Fruit fly (Drosophila melanogaster) Kc167 (cell line): ENCODE results near the gene up.

Source experiments
- Myc ChIP-seq: fragments of >200 bp; optimal IDR thresholded peaks from 2 replicates; lab custom pipeline; 2017; ENCODE audit warnings: missing external identifiers
- Sin3A ChIP-seq: fragments of >200 bp; optimal IDR thresholded peaks from 2 replicates; lab custom pipeline; 2018; ENCODE audit warnings: missing external identifiers
- h ChIP-seq: fragments of >200 bp; optimal IDR thresholded peaks from 3 replicates; lab custom pipeline; 2018; ENCODE audit warnings: missing external identifiers
- insv ChIP-seq: fragments of >200 bp; optimal IDR thresholded peaks from 3 replicates; lab custom pipeline; 2018; ENCODE audit warnings: missing external identifiers
- psq ChIP-seq: fragments of >200 bp; optimal IDR thresholded peaks from 2 replicates; lab custom pipeline; 2017; ENCODE audit warnings: missing external identifiers
- ttk ChIP-seq: sonication (Bioruptor generic); optimal IDR thresholded peaks from 2 replicates; lab custom pipeline; 2017; ENCODE audit warnings: missing external identifiers

up gene

dm6 chrX:13602071-13602858 is at the start of gene up:
up (minus strand) TSS chrX:13602578.
- TF ChIP-seq Myc (no peak), psq (no peak), ttk (no peak), h (lab: Kevin White, UChicago) (no peak), Sin3A (no peak), insv (lab: Kevin White, UChicago) (no peak)

dm6 chrX:13651170-13651569 is 48.8 kb upstream of the up start:
- TF ChIP-seq h (lab: Kevin White, UChicago) (no peak), psq (no peak), ttk (no peak), insv (lab: Kevin White, UChicago) (no peak), Myc (no peak), Sin3A (no peak)

- no peak for TF ChIP-seq insv (lab: Kevin White, UChicago)
- TF ChIP-seq h (lab: Kevin White, UChicago), result no peak
- TF ChIP-seq psq, result no peak
- no peak for TF ChIP-seq ttk
- no peak for TF ChIP-seq Myc
- TF ChIP-seq Sin3A, result no peak
Measured at dm6 chrX:13649801-13650200, 47.4 kb upstream of the up start.

- no peak for TF ChIP-seq Sin3A
- TF ChIP-seq psq, result no peak
- no peak for TF ChIP-seq ttk
- no peak for TF ChIP-seq h (lab: Kevin White, UChicago)
Measured at dm6 chrX:13648819-13649218, 46.4 kb upstream of the up start.

- TF ChIP-seq insv (lab: Kevin White, UChicago) (no peak), psq (no peak), ttk (no peak), Myc (no peak), Sin3A (no peak)
Measured at dm6 chrX:13646175-13646574, 43.8 kb upstream of the up start.

- TF ChIP-seq Sin3A, result no peak
- TF ChIP-seq psq, result no peak
- TF ChIP-seq Myc, result no peak
- TF ChIP-seq h (lab: Kevin White, UChicago), result no peak
- TF ChIP-seq ttk, result no peak
- no peak for TF ChIP-seq insv (lab: Kevin White, UChicago)
Measured at dm6 chrX:13644696-13645393, 42.5 kb upstream of the up start.

dm6 chrX:13643961-13644360 is 41.6 kb upstream of the up start:
- TF ChIP-seq psq, result no peak
- no peak for TF ChIP-seq ttk
- TF ChIP-seq Sin3A, result no peak
- no peak for TF ChIP-seq insv (lab: Kevin White, UChicago)
- TF ChIP-seq Myc, result no peak
- no peak for TF ChIP-seq h (lab: Kevin White, UChicago)

- TF ChIP-seq Sin3A (no peak), psq (no peak), ttk (no peak), insv (lab: Kevin White, UChicago) (no peak), h (lab: Kevin White, UChicago) (no peak), Myc (no peak)
Measured at dm6 chrX:13641891-13642617, 39.7 kb upstream of the up start.

- no peak for TF ChIP-seq ttk
- no peak for TF ChIP-seq Myc
- no peak for TF ChIP-seq Sin3A
- TF ChIP-seq insv (lab: Kevin White, UChicago), result no peak
- no peak for TF ChIP-seq psq
- TF ChIP-seq h (lab: Kevin White, UChicago), result no peak
Measured at dm6 chrX:13641115-13641890, 38.9 kb upstream of the up start.

dm6 chrX:13640692-13641011 is 38.3 kb upstream of the up start:
- TF ChIP-seq h (lab: Kevin White, UChicago) (no peak), insv (lab: Kevin White, UChicago) (no peak), psq (no peak), Myc (no peak), Sin3A (no peak), ttk (no peak)

dm6 chrX:13639998-13640691 is 37.8 kb upstream of the up start:
- TF ChIP-seq h (lab: Kevin White, UChicago), result no peak
- no peak for TF ChIP-seq Myc
- TF ChIP-seq psq, result no peak

- TF ChIP-seq h (lab: Kevin White, UChicago), result no peak
- no peak for TF ChIP-seq ttk
- TF ChIP-seq Sin3A, result no peak
- no peak for TF ChIP-seq psq
- no peak for TF ChIP-seq Myc
- no peak for TF ChIP-seq insv (lab: Kevin White, UChicago)
Measured at dm6 chrX:13637588-13637987, 35.2 kb upstream of the up start.
